Fruit fly (Drosophila melanogaster): ENCODE data around the gene MTA1-like.

The MTA1-like gene

dm6 chr3R:5686049-5686757, 37.7 kb upstream of the MTA1-like start (continued):
- no peak for TF ChIP-seq run (tag; optimal IDR thresholded peaks at IDR 0.05)
- no peak for TF ChIP-seq salm (tag; optimal IDR thresholded peaks at IDR 0.05)
- TF ChIP-seq lab (GFP tag; optimal IDR thresholded peaks at IDR 0.05): peak; percentile 75
- TF ChIP-seq CG10462 (GFP tag; optimal IDR thresholded peaks at IDR 0.05): no peak
- TF ChIP-seq Hr39 (optimal IDR thresholded peaks at IDR 0.05): no peak
- TF ChIP-seq CG11456 (GFP tag; IDR thresholded peaks at IDR 0.05): no peak
- peak; percentile 36; the same call in 1 of the 3 replicates for TF ChIP-seq CG14050 (GFP tag; IDR thresholded peaks at IDR 0.05)
- TF ChIP-seq dati (GFP tag; IDR thresholded peaks at IDR 0.05): no peak
- no peak for TF ChIP-seq CG18764 (GFP tag; optimal IDR thresholded peaks at IDR 0.05)
- TF ChIP-seq btn (GFP tag; optimal IDR thresholded peaks at IDR 0.05): no peak
- no peak; the same call in 2 of the 3 replicates for TF ChIP-seq zfh1 (GFP tag; IDR thresholded peaks at IDR 0.05)
- peak; percentile 42 for TF ChIP-seq CG10209 (GFP tag; optimal IDR thresholded peaks at IDR 0.05)
- TF ChIP-seq usp (GFP tag; optimal IDR thresholded peaks at IDR 0.05): no peak
- no peak for TF ChIP-seq Scr (GFP tag; IDR thresholded peaks at IDR 0.05; ENCODE audit: partially characterized antibody)
- TF ChIP-seq dpn (GFP tag; optimal IDR thresholded peaks at IDR 0.05): peak; percentile 25 to 55
- no peak for TF ChIP-seq pita (GFP tag; optimal IDR thresholded peaks at IDR 0.05)
- no peak for TF ChIP-seq CG11723 (GFP tag; optimal IDR thresholded peaks at IDR 0.05)
- TF ChIP-seq nmo (GFP tag; optimal IDR thresholded peaks at IDR 0.05): peak; percentile 5
- TF ChIP-seq klu (GFP tag; IDR thresholded peaks at IDR 0.05): no peak
- TF ChIP-seq Hsf (GFP tag; optimal IDR thresholded peaks at IDR 0.05): peak; percentile 55
- no peak for TF ChIP-seq CG14710 (tag; optimal IDR thresholded peaks at IDR 0.05)
- TF ChIP-seq Jarid2 (GFP tag; optimal IDR thresholded peaks at IDR 0.05): no peak
- TF ChIP-seq prd (optimal IDR thresholded peaks at IDR 0.05): no peak
- peak; percentile 66; the same call in 2 of the 3 replicates for TF ChIP-seq prd (GFP tag; IDR thresholded peaks at IDR 0.05)
- TF ChIP-seq scrt (GFP tag; optimal IDR thresholded peaks at IDR 0.05): no peak
- TF ChIP-seq CHES-1-like (GFP tag; optimal IDR thresholded peaks at IDR 0.05): no peak
- TF ChIP-seq ham (GFP tag; IDR thresholded peaks at IDR 0.05): no peak
- no peak for TF ChIP-seq CG33557 (GFP tag; optimal IDR thresholded peaks at IDR 0.05)
- TF ChIP-seq kni (GFP tag; optimal IDR thresholded peaks at IDR 0.05): no peak
- TF ChIP-seq Bdp1 (GFP tag; optimal IDR thresholded peaks at IDR 0.05): no peak
- TF ChIP-seq CG1529 (GFP tag; optimal IDR thresholded peaks at IDR 0.05): no peak
- TF ChIP-seq CG34422 (GFP tag; IDR thresholded peaks at IDR 0.05): no peak
- no peak for TF ChIP-seq CG14965 (GFP tag; optimal IDR thresholded peaks at IDR 0.05; ENCODE audit: borderline replicate concordance)
- no peak for TF ChIP-seq Poxn (GFP tag; IDR thresholded peaks at IDR 0.05)
- peak; percentile 84 for TF ChIP-seq sens (GFP tag)
- no peak for TF ChIP-seq cas (GFP tag; IDR thresholded peaks at IDR 0.05)
- peak; percentile 23 for TF ChIP-seq CG17829 (tag; optimal IDR thresholded peaks at IDR 0.05)
- TF ChIP-seq CG1602 (GFP tag; optimal IDR thresholded peaks at IDR 0.05): peak; percentile 18
- TF ChIP-seq CG3726 (GFP tag; IDR thresholded peaks at IDR 0.05): no peak
- no peak for TF ChIP-seq crc (GFP tag; optimal IDR thresholded peaks at IDR 0.05)
- TF ChIP-seq NFAT (GFP tag; IDR thresholded peaks at IDR 0.05): no peak
- TF ChIP-seq Awh (GFP tag; IDR thresholded peaks at IDR 0.05): peak; percentile 75
- TF ChIP-seq pros (GFP tag; optimal IDR thresholded peaks at IDR 0.05): no peak
- TF ChIP-seq pho (GFP tag; optimal IDR thresholded peaks at IDR 0.05): peak; percentile 21
- no peak for TF ChIP-seq odd (GFP tag; optimal IDR thresholded peaks at IDR 0.05)
- TF ChIP-seq CG4404 (GFP tag; IDR thresholded peaks at IDR 0.05): 0 out of 2 replicates have a peak, but pooled peaks have one; percentile 26
- peak; percentile 25 for TF ChIP-seq CG17385 (GFP tag; optimal IDR thresholded peaks at IDR 0.05)
- peak; percentile 75 for TF ChIP-seq CG12769 (tag; optimal IDR thresholded peaks at IDR 0.05)
- no peak for TF ChIP-seq danr (GFP tag; IDR thresholded peaks at IDR 0.05)
- no peak for TF ChIP-seq CG3065 (GFP tag; optimal IDR thresholded peaks at IDR 0.05)
- peak; percentile 42; the same call in 1 of the 3 replicates for TF ChIP-seq CG17361 (GFP tag; IDR thresholded peaks at IDR 0.05)
